Fruit fly (Drosophila melanogaster) whole organism, embryonic: Measurements from ENCODE around the gene mRpS11.
A peak's percentile ranks its signal among the peaks of the same experiment; 100 is the strongest.

Source experiments
- Antp ChIP-seq: fragments of 200-800 bp; sonication (Bioruptor generic); optimal IDR thresholded peaks from 3 replicates; lab custom pipeline; 2016; ENCODE audit warnings: missing biosample characterization, missing genetic modification characterization
- B-H1 ChIP-seq: fragments of 200-800 bp; sonication (Bioruptor generic); IDR thresholded peaks from 3 replicates; pipeline ENCODE4 v1.3.6; 2022; ENCODE audit warnings: missing biosample characterization, missing genetic modification characterization
- Blimp-1 ChIP-seq: fragments of 200-800 bp; sonication (Bioruptor generic); optimal IDR thresholded peaks from 3 replicates; lab custom pipeline; 2018; ENCODE audit warnings: missing biosample characterization, missing genetic modification characterization, mild to moderate bottlenecking, moderate library complexity, missing genetic modification reagents
- CG10267 ChIP-seq: fragments of 200-800 bp; sonication (Bioruptor generic); optimal IDR thresholded peaks from 2 replicates; lab custom pipeline; 2018; ENCODE audit warnings: missing biosample characterization, mild to moderate bottlenecking, missing genetic modification characterization, moderate library complexity
- CG10543 ChIP-seq: fragments of 200-800 bp; sonication (Bioruptor generic); optimal IDR thresholded peaks from 3 replicates; lab custom pipeline; 2017; ENCODE audit warnings: missing biosample characterization, mild to moderate bottlenecking, missing genetic modification characterization, moderate library complexity
- CG10979 ChIP-seq: fragments of 200-800 bp; sonication (Bioruptor generic); optimal IDR thresholded peaks from 2 replicates; lab custom pipeline; 2018; ENCODE audit warnings: missing biosample characterization, mild to moderate bottlenecking, missing genetic modification characterization, moderate library complexity
- CG12391 ChIP-seq: fragments of 200-800 bp; sonication (Bioruptor generic); optimal IDR thresholded peaks from 3 replicates; lab custom pipeline; 2018; ENCODE audit warnings: missing biosample characterization, mild to moderate bottlenecking, missing genetic modification characterization, moderate library complexity
- CG12744 ChIP-seq: fragments of 200-800 bp; sonication (Bioruptor generic); optimal IDR thresholded peaks from 2 replicates; lab custom pipeline; 2016; ENCODE audit warnings: missing biosample characterization, missing genetic modification characterization
- CG12769 ChIP-seq: fragments of 200-800 bp; sonication (Bioruptor generic); optimal IDR thresholded peaks from 2 replicates; lab custom pipeline; 2019; ENCODE audit warnings: missing biosample characterization, mild to moderate bottlenecking, missing genetic modification characterization, moderate library complexity
- CG13424 ChIP-seq: fragments of 200-800 bp; sonication (Bioruptor generic); optimal IDR thresholded peaks from 2 replicates; lab custom pipeline; 2019; ENCODE audit warnings: missing biosample characterization, mild to moderate bottlenecking, missing genetic modification characterization, moderate library complexity
- CG13624 ChIP-seq: fragments of 200-800 bp; sonication (Bioruptor generic); optimal IDR thresholded peaks from 2 replicates; lab custom pipeline; 2016; ENCODE audit warnings: missing biosample characterization, missing genetic modification characterization
- CG14710 ChIP-seq: fragments of 200-800 bp; sonication (Bioruptor generic); optimal IDR thresholded peaks from 3 replicates; lab custom pipeline; 2019; ENCODE audit warnings: missing biosample characterization, mild to moderate bottlenecking, missing genetic modification characterization, moderate library complexity
- CG15073 ChIP-seq: fragments of 200-800 bp; sonication (Bioruptor generic); optimal IDR thresholded peaks from 2 replicates; lab custom pipeline; 2016; ENCODE audit warnings: missing biosample characterization, missing genetic modification characterization
- CG15601 ChIP-seq: fragments of 200-800 bp; sonication (Bioruptor generic); optimal IDR thresholded peaks from 3 replicates; lab custom pipeline; 2019; ENCODE audit warnings: missing biosample characterization, mild to moderate bottlenecking, missing genetic modification characterization, moderate library complexity
- CG1603 ChIP-seq: fragments of 200-800 bp; sonication (Bioruptor generic); optimal IDR thresholded peaks from 2 replicates; lab custom pipeline; 2019; ENCODE audit warnings: missing biosample characterization, mild to moderate bottlenecking, missing genetic modification characterization, moderate library complexity
- CG16815 ChIP-seq: fragments of 200-800 bp; sonication (Bioruptor generic); optimal IDR thresholded peaks from 3 replicates; lab custom pipeline; 2017; ENCODE audit warnings: missing biosample characterization, mild to moderate bottlenecking, missing genetic modification characterization
- CG17612 ChIP-seq: fragments of 200-800 bp; sonication (Bioruptor generic); IDR thresholded peaks from 2 replicates; pipeline ENCODE4 v1.3.6; 2022; ENCODE audit warnings: missing biosample characterization, missing genetic modification characterization
- CG18262 ChIP-seq: fragments of 200-800 bp; optimal IDR thresholded peaks from 3 replicates; lab custom pipeline; 2019; ENCODE audit warnings: missing biosample characterization, mild to moderate bottlenecking, missing genetic modification characterization, moderate library complexity
- CG2678 ChIP-seq: fragments of 200-800 bp; sonication (Bioruptor generic); optimal IDR thresholded peaks from 3 replicates; lab custom pipeline; 2019; ENCODE audit warnings: missing biosample characterization, mild to moderate bottlenecking, missing genetic modification characterization, moderate library complexity
- CG3281 ChIP-seq: fragments of 200-800 bp; sonication (Bioruptor generic); optimal IDR thresholded peaks from 3 replicates; lab custom pipeline; 2017; ENCODE audit warnings: missing biosample characterization, mild to moderate bottlenecking, missing genetic modification characterization
- CG4617 ChIP-seq: fragments of 200-800 bp; sonication (Bioruptor generic); optimal IDR thresholded peaks from 3 replicates; lab custom pipeline; 2016; ENCODE audit warnings: missing biosample characterization, missing genetic modification characterization, borderline replicate concordance
- CG4820 ChIP-seq: fragments of 200-800 bp; sonication (Bioruptor generic); optimal IDR thresholded peaks from 3 replicates; lab custom pipeline; 2016; ENCODE audit warnings: missing biosample characterization, missing genetic modification characterization
- CG6791 ChIP-seq: fragments of 200-800 bp; sonication (Bioruptor generic); IDR thresholded peaks from 3 replicates; pipeline ENCODE4 v1.3.6; 2022; ENCODE audit warnings: missing biosample characterization, missing genetic modification characterization; ENCODE audit not compliant: partially characterized antibody
- CG7556 ChIP-seq: fragments of 200-800 bp; sonication (Bioruptor generic); optimal IDR thresholded peaks from 2 replicates; lab custom pipeline; 2017; ENCODE audit warnings: missing biosample characterization, mild to moderate bottlenecking, missing genetic modification characterization
- CG7987 ChIP-seq: fragments of 200-800 bp; sonication (Bioruptor generic); optimal IDR thresholded peaks from 2 replicates; lab custom pipeline; 2018; ENCODE audit warnings: missing biosample characterization, mild to moderate bottlenecking, missing genetic modification characterization, moderate library complexity
- CG8478 ChIP-seq: fragments of >200 bp; optimal IDR thresholded peaks from 2 replicates; lab custom pipeline; 2018
- D19A ChIP-seq: fragments of 200-800 bp; optimal IDR thresholded peaks from 3 replicates; lab custom pipeline; 2019; ENCODE audit warnings: missing biosample characterization, mild to moderate bottlenecking, missing genetic modification characterization, moderate library complexity
- Dfd ChIP-seq, 2 experiments: fragments of >200 bp; optimal IDR thresholded peaks; 2 replicates each; lab custom pipeline; 2017; ENCODE audit warnings: missing biosample characterization in 2 of 2, missing genetic modification characterization in 2 of 2
- HLH3B ChIP-seq: fragments of 200-800 bp; sonication (Bioruptor generic); IDR thresholded peaks from 2 replicates; pipeline ENCODE4 v1.3.6; 2022; ENCODE audit warnings: missing biosample characterization, missing genetic modification characterization
- Oli ChIP-seq: fragments of 200-800 bp; sonication (Bioruptor generic); optimal IDR thresholded peaks from 2 replicates; lab custom pipeline; 2018; ENCODE audit warnings: missing biosample characterization, mild to moderate bottlenecking, missing genetic modification characterization, moderate library complexity
- Optix ChIP-seq: fragments of 200-800 bp; sonication (Bioruptor generic); IDR thresholded peaks from 3 replicates; pipeline ENCODE4 v1.3.6; 2022; ENCODE audit warnings: missing biosample characterization, missing genetic modification characterization
- YL-1 ChIP-seq: fragments of 200-800 bp; sonication (Bioruptor generic); optimal IDR thresholded peaks from 3 replicates; lab custom pipeline; 2017; ENCODE audit warnings: missing biosample characterization, mild to moderate bottlenecking, missing genetic modification characterization
- ara ChIP-seq: fragments of 200-800 bp; sonication (Bioruptor generic); IDR thresholded peaks from 2 replicates; pipeline ENCODE4 v1.3.6; 2022; ENCODE audit warnings: missing biosample characterization, missing genetic modification characterization
- ato ChIP-seq: fragments of 200-800 bp; sonication (Bioruptor generic); IDR thresholded peaks from 2 replicates; pipeline ENCODE4 v1.3.6; 2022; ENCODE audit warnings: missing biosample characterization, missing genetic modification characterization; ENCODE audit not compliant: partially characterized antibody
- az2 ChIP-seq: fragments of 200-800 bp; sonication (Bioruptor generic); optimal IDR thresholded peaks from 3 replicates; lab custom pipeline; 2016; ENCODE audit warnings: missing biosample characterization, missing genetic modification characterization
- chn ChIP-seq: fragments of 200-800 bp; sonication (Bioruptor generic); optimal IDR thresholded peaks from 2 replicates; lab custom pipeline; 2016; ENCODE audit warnings: missing biosample characterization, missing genetic modification characterization
- kay ChIP-seq: fragments of 200-800 bp; sonication (Bioruptor generic); optimal IDR thresholded peaks from 2 replicates; lab custom pipeline; 2016; ENCODE audit warnings: missing biosample characterization, missing genetic modification characterization
- klu ChIP-seq: fragments of 200-800 bp; sonication (Bioruptor generic); IDR thresholded peaks from 2 replicates; pipeline ENCODE4 v1.3.6; 2022; ENCODE audit warnings: missing biosample characterization, missing genetic modification characterization
- kni ChIP-seq: fragments of 200-800 bp; sonication (Bioruptor generic); optimal IDR thresholded peaks from 3 replicates; lab custom pipeline; 2017; ENCODE audit warnings: mild to moderate bottlenecking, missing biosample characterization, missing genetic modification reagents, missing genetic modification characterization
- nau ChIP-seq: fragments of 200-800 bp; sonication (Bioruptor generic); optimal IDR thresholded peaks from 3 replicates; lab custom pipeline; 2017; ENCODE audit warnings: missing biosample characterization, mild to moderate bottlenecking, missing genetic modification characterization, missing genetic modification reagents
- nom ChIP-seq: fragments of 200-800 bp; sonication (Bioruptor generic); optimal IDR thresholded peaks from 2 replicates; lab custom pipeline; 2017; ENCODE audit warnings: missing biosample characterization, missing genetic modification characterization, mild to moderate bottlenecking, moderate library complexity, missing genetic modification reagents
- pho ChIP-seq: fragments of 200-800 bp; sonication (Bioruptor generic); optimal IDR thresholded peaks from 2 replicates; lab custom pipeline; 2016; ENCODE audit warnings: missing biosample characterization, missing genetic modification characterization
- pita ChIP-seq: fragments of 200-800 bp; sonication (Bioruptor generic); optimal IDR thresholded peaks from 2 replicates; lab custom pipeline; 2017; ENCODE audit warnings: missing biosample characterization, mild to moderate bottlenecking, missing genetic modification characterization
- prd ChIP-seq, 3 experiments: fragments of >200 bp in 2 of 3; fragments of 200-800 bp in 1 of 3; sonication (Bioruptor generic) in 1 of 3; optimal IDR thresholded peaks in 2 of 3; IDR thresholded peaks in 1 of 3; 2 replicates in 2 of 3; 3 replicates in 1 of 3; pipeline versions ENCODE4 v1.3.6 to Lab custom; 2017 to 2022; ENCODE audit warnings: missing biosample characterization in 1 of 3, missing genetic modification characterization in 1 of 3
- sens ChIP-seq: fragments of 200-800 bp; sonication (Bioruptor generic); peaks from one replicate; lab custom pipeline; 2016; ENCODE audit warnings: missing biosample characterization, missing genetic modification characterization
- ssp ChIP-seq: fragments of 200-800 bp; sonication (Bioruptor generic); IDR thresholded peaks from 2 replicates; pipeline ENCODE4 v1.3.6; 2022; ENCODE audit warnings: missing biosample characterization, missing genetic modification characterization
- tio ChIP-seq: fragments of 200-800 bp; sonication (Bioruptor generic); optimal IDR thresholded peaks from 2 replicates; lab custom pipeline; 2017; ENCODE audit warnings: missing biosample characterization, missing genetic modification characterization, inconsistent platforms
- unpg ChIP-seq: fragments of 200-800 bp; sonication (Bioruptor generic); optimal IDR thresholded peaks from 3 replicates; lab custom pipeline; 2018; ENCODE audit warnings: missing biosample characterization, mild to moderate bottlenecking, missing genetic modification characterization, moderate library complexity
- wor ChIP-seq: fragments of 200-800 bp; sonication (Bioruptor generic); IDR thresholded peaks from 2 replicates; pipeline ENCODE4 v1.3.6; 2022; ENCODE audit warnings: missing biosample characterization, missing genetic modification characterization

Gene mRpS11

DNA sequence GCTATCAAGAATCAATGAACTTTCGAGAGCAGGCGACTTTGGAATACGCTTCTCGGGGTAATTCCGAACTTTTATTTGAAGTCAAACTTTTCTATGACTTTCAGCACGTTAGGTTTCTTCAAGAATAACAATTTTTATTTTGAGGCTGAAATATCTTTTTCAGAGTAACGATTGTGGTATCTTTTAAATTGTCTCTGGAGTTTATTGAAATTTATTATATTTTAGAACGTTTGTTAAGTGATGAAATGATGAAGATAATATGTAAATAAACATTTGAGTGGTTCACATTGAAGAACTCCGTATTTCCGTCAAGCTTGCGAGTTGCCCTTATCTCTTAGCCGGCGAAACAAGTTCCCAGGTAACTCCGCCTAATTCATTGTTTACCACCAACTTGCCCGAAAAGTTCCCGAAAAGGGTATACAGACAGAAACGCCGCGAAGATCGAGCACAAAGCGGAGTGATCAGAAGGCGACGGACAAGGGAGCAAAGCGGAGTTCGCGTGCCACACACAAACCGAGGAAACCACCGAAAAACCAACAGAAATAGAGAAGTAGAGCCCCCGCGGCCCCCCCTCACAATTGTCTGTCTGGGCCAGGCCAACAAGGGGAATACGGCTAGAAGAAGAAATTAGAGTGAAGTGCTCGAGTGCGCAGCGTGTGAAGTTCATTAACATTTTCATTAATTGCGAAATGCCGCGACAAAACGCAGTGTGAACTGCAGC lies 45.2 kb downstream of the mRpS11 start (continued):
- no peak for TF ChIP-seq CG3281
- TF ChIP-seq CG13424 = peak; percentile 18
- peak; percentile 22 for TF ChIP-seq Oli
- TF ChIP-seq CG15601 (tag; lab: Kevin White, UChicago) = peak; percentile 29
- peak; percentile 95 for TF ChIP-seq D19A
- no peak for TF ChIP-seq pho (GFP tag; lab: Kevin White, UChicago)
- TF ChIP-seq Blimp-1 (GFP tag; lab: Kevin White, UChicago) = peak; percentile 39
- peak; percentile 42 for TF ChIP-seq CG2678
- peak; percentile 67 for TF ChIP-seq sens (GFP tag; lab: Kevin White, UChicago)
- TF ChIP-seq CG4617 (GFP tag; lab: Kevin White, UChicago) = no peak
- TF ChIP-seq CG4820 (GFP tag; lab: Kevin White, UChicago) = no peak
- TF ChIP-seq CG12744 (GFP tag; lab: Kevin White, UChicago) = no peak
- TF ChIP-seq prd (optimal IDR thresholded peaks at IDR 0.05; lab: Kevin White, UChicago) = no peak
- no peak for TF ChIP-seq prd (GFP tag; IDR thresholded peaks at IDR 0.05; lab: Robert Waterston, UW)
- no peak for TF ChIP-seq ato
- TF ChIP-seq kay (GFP tag; lab: Kevin White, UChicago) = no peak
- peak; percentile 31 for TF ChIP-seq CG7556 (GFP tag; lab: Kevin White, UChicago)
- no peak for TF ChIP-seq wor (GFP tag; lab: Robert Waterston, UW)
- TF ChIP-seq CG14710 = peak; percentile 22
- no peak for TF ChIP-seq pita (GFP tag; lab: Kevin White, UChicago)
- TF ChIP-seq HLH3B (GFP tag; lab: Robert Waterston, UW) = no peak
- no peak for TF ChIP-seq klu
- TF ChIP-seq CG1603 (tag; lab: Kevin White, UChicago) = no peak
- TF ChIP-seq CG10543 = no peak
- peak; percentile 62 for TF ChIP-seq CG10979 (tag; lab: Kevin White, UChicago)
- no peak for TF ChIP-seq CG8478 (lab: Kevin White, UChicago)
- TF ChIP-seq chn = peak; percentile 19
- peak; percentile 75 for TF ChIP-seq CG18262 (tag; lab: Kevin White, UChicago)
- no peak for TF ChIP-seq Dfd (GFP tag; optimal IDR thresholded peaks at IDR 0.05; lab: Kevin White, UChicago)
- peak; percentile 29 for TF ChIP-seq CG12391 (tag; lab: Kevin White, UChicago)
- TF ChIP-seq CG10267 = peak; percentile 14
- TF ChIP-seq ara (GFP tag; lab: Robert Waterston, UW) = 0 out of 2 replicates have a peak, but pooled peaks have one; percentile 34
- no peak for TF ChIP-seq CG17612
- peak; percentile 61 for TF ChIP-seq kni (GFP tag; lab: Kevin White, UChicago)
- TF ChIP-seq Optix (GFP tag; lab: Robert Waterston, UW) = 0 out of 3 replicates have a peak, but pooled peaks have one; percentile 35
- peak; percentile 17 for TF ChIP-seq tio (GFP tag; lab: Kevin White, UChicago)
- peak; percentile 25 for TF ChIP-seq nom (GFP tag; lab: Kevin White, UChicago)
- no peak for TF ChIP-seq CG13624 (GFP tag; lab: Kevin White, UChicago)
- TF ChIP-seq ssp (GFP tag; lab: Robert Waterston, UW) = no peak
- peak; percentile 28 for TF ChIP-seq unpg (GFP tag; lab: Kevin White, UChicago)
- peak; percentile 29 for TF ChIP-seq az2 (GFP tag; lab: Kevin White, UChicago)
- no peak for TF ChIP-seq CG7987 (GFP tag; lab: Kevin White, UChicago)
- TF ChIP-seq YL-1 (GFP tag; lab: Kevin White, UChicago) = no peak
- no peak for TF ChIP-seq nau (GFP tag; lab: Kevin White, UChicago)
- peak; percentile 7 for TF ChIP-seq CG16815 (GFP tag; lab: Kevin White, UChicago)
- TF ChIP-seq CG6791 (GFP tag; lab: Robert Waterston, UW) = 0 out of 3 replicates have a peak, but pooled peaks have one; percentile 61
- TF ChIP-seq B-H1 (GFP tag; lab: Robert Waterston, UW) = no peak
- no peak for TF ChIP-seq Antp (GFP tag; lab: Kevin White, UChicago)
- peak; percentile 7 for TF ChIP-seq CG12769 (tag; lab: Kevin White, UChicago)
- TF ChIP-seq CG15073 (GFP tag; lab: Kevin White, UChicago) = no peak
